Worm (Caenorhabditis elegans) whole organism, late embryonic: Measurements from ENCODE around the gene epi-1.

Experiments used
- ama-1 ChIP-seq: fragments of 150-350 bp; optimal IDR thresholded peaks from 2 replicates; lab custom pipeline; 2014
- ceh-18 ChIP-seq: sonication (generic microtip); optimal IDR thresholded peaks from 2 replicates; lab custom pipeline; 2016; ENCODE audit warnings: missing genetic modification characterization, missing compliant biosample characterization
- nhr-11 ChIP-seq: fragments of 150-350 bp; optimal IDR thresholded peaks from 2 replicates; lab custom pipeline; 2014; ENCODE audit warnings: missing biosample characterization, missing genetic modification characterization
- nhr-232 ChIP-seq: sonication (generic microtip); optimal IDR thresholded peaks from 2 replicates; lab custom pipeline; 2016; ENCODE audit warnings: missing genetic modification characterization, missing compliant biosample characterization
- pha-4 ChIP-seq: fragments of 150-350 bp; optimal IDR thresholded peaks from 2 replicates; lab custom pipeline; 2018; ENCODE audit warnings: missing biosample characterization, missing genetic modification reagents, missing genetic modification characterization
- sox-4 ChIP-seq: sonication (generic microtip); optimal IDR thresholded peaks from 2 replicates; lab custom pipeline; 2017; ENCODE audit warnings: mild to moderate bottlenecking, missing genetic modification characterization, inconsistent platforms, missing compliant biosample characterization
- ttx-3 ChIP-seq: sonication (generic microtip); optimal IDR thresholded peaks from 2 replicates; lab custom pipeline; 2016; ENCODE audit warnings: missing genetic modification reagents, missing genetic modification characterization, missing compliant biosample characterization
- unc-55 ChIP-seq: sonication (generic microtip); optimal IDR thresholded peaks from 2 replicates; lab custom pipeline; 2017; ENCODE audit warnings: missing biosample characterization, missing genetic modification reagents, missing genetic modification characterization

ce11 chrIV:10714594-10714993 is 48.0 kb downstream of the epi-1 start:
- TF ChIP-seq nhr-232 (no peak), ama-1 (lab: Kevin White, UChicago) (no peak), nhr-11 (tag; lab: Kevin White, UChicago) (no peak), sox-4 (no peak), unc-55 (GFP tag; lab: Kevin White, UChicago) (no peak), ttx-3 (tag; lab: Kevin White, UChicago) (no peak), pha-4 (no peak), ceh-18 (tag; lab: Kevin White, UChicago) (no peak)
